Fruit fly (Drosophila melanogaster) whole organism, embryonic: ENCODE data around the gene CG4962.

Source experiments
- B-H1 ChIP-seq: fragments of 200-800 bp; sonication (Bioruptor generic); IDR thresholded peaks from 3 replicates; pipeline ENCODE4 v1.3.6; 2022; ENCODE audit warnings: missing biosample characterization, missing genetic modification characterization
- BtbVII ChIP-seq: fragments of 200-800 bp; sonication (Bioruptor generic); optimal IDR thresholded peaks from 3 replicates; lab custom pipeline; 2017; ENCODE audit warnings: missing biosample characterization, mild to moderate bottlenecking, missing genetic modification characterization
- CG10462 ChIP-seq: fragments of 200-800 bp; sonication (Bioruptor generic); optimal IDR thresholded peaks from 2 replicates; lab custom pipeline; 2016; ENCODE audit warnings: missing biosample characterization, missing genetic modification characterization
- CG10543 ChIP-seq: fragments of 200-800 bp; sonication (Bioruptor generic); optimal IDR thresholded peaks from 3 replicates; lab custom pipeline; 2017; ENCODE audit warnings: missing biosample characterization, mild to moderate bottlenecking, missing genetic modification characterization, moderate library complexity
- CG11093 ChIP-seq: fragments of 200-800 bp; sonication (Bioruptor generic); IDR thresholded peaks from 3 replicates; pipeline ENCODE4 v1.3.6; 2022; ENCODE audit warnings: missing biosample characterization, missing genetic modification characterization
- CG12299 ChIP-seq: fragments of 200-800 bp; sonication (Bioruptor generic); optimal IDR thresholded peaks from 2 replicates; lab custom pipeline; 2018; ENCODE audit warnings: missing biosample characterization, mild to moderate bottlenecking, missing genetic modification characterization
- CG1233 ChIP-seq: fragments of 200-800 bp; sonication (Bioruptor generic); optimal IDR thresholded peaks from 4 replicates; lab custom pipeline; 2018; ENCODE audit warnings: missing biosample characterization, mild to moderate bottlenecking, missing genetic modification characterization
- CG16815 ChIP-seq: fragments of 200-800 bp; sonication (Bioruptor generic); optimal IDR thresholded peaks from 3 replicates; lab custom pipeline; 2017; ENCODE audit warnings: missing biosample characterization, mild to moderate bottlenecking, missing genetic modification characterization
- CG18262 ChIP-seq: fragments of 200-800 bp; optimal IDR thresholded peaks from 3 replicates; lab custom pipeline; 2019; ENCODE audit warnings: missing biosample characterization, mild to moderate bottlenecking, missing genetic modification characterization, moderate library complexity
- CG18599 ChIP-seq: fragments of 200-800 bp; sonication (Bioruptor generic); optimal IDR thresholded peaks from 3 replicates; lab custom pipeline; 2017; ENCODE audit warnings: missing biosample characterization, missing genetic modification characterization, mild to moderate bottlenecking, moderate library complexity, missing genetic modification reagents
- CG18619 ChIP-seq: fragments of 200-800 bp; sonication (Bioruptor generic); optimal IDR thresholded peaks from 3 replicates; lab custom pipeline; 2017; ENCODE audit warnings: missing biosample characterization, mild to moderate bottlenecking, missing genetic modification characterization
- CG2120 ChIP-seq: fragments of 200-800 bp; sonication (Bioruptor generic); optimal IDR thresholded peaks from 3 replicates; lab custom pipeline; 2016; ENCODE audit warnings: missing biosample characterization, missing genetic modification characterization
- CG2199 ChIP-seq: fragments of 200-800 bp; sonication (Bioruptor generic); IDR thresholded peaks from 3 replicates; pipeline ENCODE4 v1.3.6; 2022; ENCODE audit warnings: missing biosample characterization, missing genetic modification characterization
- CG31441 ChIP-seq: fragments of 200-800 bp; sonication (Bioruptor generic); IDR thresholded peaks from 2 replicates; pipeline ENCODE4 v1.3.6; 2022; ENCODE audit warnings: missing biosample characterization, missing genetic modification characterization
- CG3407 ChIP-seq: fragments of 200-800 bp; sonication (Bioruptor generic); optimal IDR thresholded peaks from 2 replicates; lab custom pipeline; 2018; ENCODE audit warnings: missing biosample characterization, mild to moderate bottlenecking, missing genetic modification characterization
- CG42726 ChIP-seq: fragments of 200-800 bp; sonication (Bioruptor generic); IDR thresholded peaks from 2 replicates; pipeline ENCODE4 v1.3.6; 2022; ENCODE audit warnings: missing biosample characterization, missing genetic modification characterization; ENCODE audit not compliant: partially characterized antibody
- CG4617 ChIP-seq: fragments of 200-800 bp; sonication (Bioruptor generic); optimal IDR thresholded peaks from 3 replicates; lab custom pipeline; 2016; ENCODE audit warnings: missing biosample characterization, missing genetic modification characterization, borderline replicate concordance
- CG4730 ChIP-seq: fragments of 200-800 bp; sonication (Bioruptor generic); IDR thresholded peaks from 2 replicates; pipeline ENCODE4 v1.3.6; 2022; ENCODE audit warnings: missing biosample characterization, missing genetic modification characterization
- CG4854 ChIP-seq: fragments of 200-800 bp; sonication (Bioruptor generic); optimal IDR thresholded peaks from 2 replicates; lab custom pipeline; 2016; ENCODE audit warnings: missing biosample characterization, missing genetic modification characterization, inconsistent platforms
- CG6272 ChIP-seq: fragments of 200-800 bp; sonication (Bioruptor generic); IDR thresholded peaks from 2 replicates; pipeline ENCODE4 v1.3.6; 2022; ENCODE audit warnings: missing biosample characterization, missing genetic modification characterization
- CG6854 ChIP-seq: fragments of 200-800 bp; sonication (Bioruptor generic); optimal IDR thresholded peaks from 3 replicates; lab custom pipeline; 2017; ENCODE audit warnings: missing biosample characterization, mild to moderate bottlenecking, missing genetic modification characterization
- CG7357 ChIP-seq: fragments of 200-800 bp; sonication (Bioruptor generic); IDR thresholded peaks from 3 replicates; pipeline ENCODE4 v1.3.6; 2022; ENCODE audit warnings: missing biosample characterization, missing genetic modification characterization
- CG8924 ChIP-seq: fragments of 200-800 bp; optimal IDR thresholded peaks from 3 replicates; lab custom pipeline; 2019; ENCODE audit warnings: missing biosample characterization, mild to moderate bottlenecking, missing genetic modification characterization, moderate library complexity
- Chrac-16 ChIP-seq: fragments of 200-800 bp; sonication (Bioruptor generic); optimal IDR thresholded peaks from 3 replicates; lab custom pipeline; 2016; ENCODE audit warnings: missing biosample characterization, missing genetic modification characterization
- Dek ChIP-seq: fragments of 200-800 bp; sonication (Bioruptor generic); optimal IDR thresholded peaks from 3 replicates; lab custom pipeline; 2019; ENCODE audit warnings: missing biosample characterization, mild to moderate bottlenecking, missing genetic modification characterization, moderate library complexity
- Ets97D ChIP-seq: fragments of 200-800 bp; sonication (Bioruptor generic); optimal IDR thresholded peaks from 3 replicates; lab custom pipeline; 2016; ENCODE audit warnings: missing biosample characterization, missing genetic modification characterization
- Hey ChIP-seq: fragments of 200-800 bp; sonication (Bioruptor generic); optimal IDR thresholded peaks from 3 replicates; lab custom pipeline; 2018; ENCODE audit warnings: missing biosample characterization, mild to moderate bottlenecking, missing genetic modification characterization
- Jarid2 ChIP-seq: fragments of 200-800 bp; sonication (Bioruptor generic); optimal IDR thresholded peaks from 3 replicates; lab custom pipeline; 2017; ENCODE audit warnings: mild to moderate bottlenecking, missing biosample characterization, missing genetic modification reagents, missing genetic modification characterization
- Lpt ChIP-seq: fragments of >200 bp; optimal IDR thresholded peaks from 2 replicates; lab custom pipeline; 2018; ENCODE audit warnings: missing biosample characterization, missing genetic modification characterization
- NC2β ChIP-seq: fragments of 200-800 bp; sonication (Bioruptor generic); optimal IDR thresholded peaks from 2 replicates; lab custom pipeline; 2016; ENCODE audit warnings: missing biosample characterization, missing genetic modification characterization
- Oli ChIP-seq: fragments of 200-800 bp; sonication (Bioruptor generic); optimal IDR thresholded peaks from 2 replicates; lab custom pipeline; 2018; ENCODE audit warnings: missing biosample characterization, mild to moderate bottlenecking, missing genetic modification characterization, moderate library complexity
- Sox100B ChIP-seq: fragments of 200-800 bp; sonication (Bioruptor generic); optimal IDR thresholded peaks from 3 replicates; lab custom pipeline; 2018; ENCODE audit warnings: missing biosample characterization, mild to moderate bottlenecking, missing genetic modification characterization
- Taf1 ChIP-seq: fragments of 200-800 bp; sonication (Bioruptor generic); IDR thresholded peaks from 2 replicates; pipeline ENCODE4 v1.3.6; 2022; ENCODE audit warnings: missing biosample characterization, missing genetic modification characterization
- Usf ChIP-seq: fragments of 200-800 bp; sonication (Bioruptor generic); optimal IDR thresholded peaks from 2 replicates; lab custom pipeline; 2017; ENCODE audit warnings: missing genotype, missing biosample characterization, missing genetic modification characterization
- YL-1 ChIP-seq: fragments of 200-800 bp; sonication (Bioruptor generic); optimal IDR thresholded peaks from 3 replicates; lab custom pipeline; 2017; ENCODE audit warnings: missing biosample characterization, mild to moderate bottlenecking, missing genetic modification characterization
- bsh ChIP-seq, 2 experiments: fragments of 200-800 bp; sonication (Bioruptor generic); optimal IDR thresholded peaks; 2 replicates each; lab custom pipeline; 2017 to 2018; ENCODE audit warnings: mild to moderate bottlenecking in 2 of 2, missing biosample characterization in 2 of 2, missing genetic modification characterization in 2 of 2, moderate library complexity in 1 of 2
- eve ChIP-seq, 2 experiments: fragments of >200 bp; optimal IDR thresholded peaks; 2 replicates each; lab custom pipeline; 2017; ENCODE audit warnings: missing biosample characterization in 2 of 2, missing genetic modification characterization in 2 of 2
- ftz-f1 ChIP-seq: fragments of 200-800 bp; sonication (Bioruptor generic); optimal IDR thresholded peaks from 2 replicates; lab custom pipeline; 2016; ENCODE audit warnings: missing biosample characterization, missing genetic modification characterization
- h ChIP-seq: fragments of >200 bp; optimal IDR thresholded peaks from 2 replicates; lab custom pipeline; 2017
- inv ChIP-seq: fragments of 200-800 bp; sonication (Bioruptor generic); IDR thresholded peaks from 2 replicates; pipeline ENCODE4 v1.3.6; 2022; ENCODE audit warnings: missing biosample characterization, missing genetic modification characterization; ENCODE audit not compliant: partially characterized antibody
- mam ChIP-seq: fragments of 200-800 bp; sonication (Bioruptor generic); optimal IDR thresholded peaks from 3 replicates; lab custom pipeline; 2016; ENCODE audit warnings: missing biosample characterization, missing genetic modification characterization
- nerfin-1 ChIP-seq: fragments of 200-800 bp; sonication (Bioruptor generic); optimal IDR thresholded peaks from 3 replicates; lab custom pipeline; 2019; ENCODE audit warnings: missing biosample characterization, mild to moderate bottlenecking, missing genetic modification characterization, moderate library complexity
- phol ChIP-seq: fragments of 200-800 bp; sonication (Bioruptor generic); optimal IDR thresholded peaks from 3 replicates; lab custom pipeline; 2018; ENCODE audit warnings: missing biosample characterization, mild to moderate bottlenecking, missing genetic modification characterization, moderate library complexity
- pita ChIP-seq: fragments of 200-800 bp; sonication (Bioruptor generic); optimal IDR thresholded peaks from 2 replicates; lab custom pipeline; 2017; ENCODE audit warnings: missing biosample characterization, mild to moderate bottlenecking, missing genetic modification characterization
- psq ChIP-seq: fragments of 200-800 bp; sonication (Bioruptor generic); optimal IDR thresholded peaks from 2 replicates; lab custom pipeline; 2017; ENCODE audit warnings: missing biosample characterization, missing genetic modification characterization
- sd ChIP-seq: fragments of 200-800 bp; sonication (Bioruptor generic); optimal IDR thresholded peaks from 3 replicates; lab custom pipeline; 2018; ENCODE audit warnings: missing biosample characterization, mild to moderate bottlenecking, missing genetic modification characterization, moderate library complexity
- slbo ChIP-seq: fragments of 200-800 bp; sonication (Bioruptor generic); IDR thresholded peaks from 2 replicates; pipeline ENCODE4 v1.3.6; 2022; ENCODE audit warnings: missing biosample characterization, missing genetic modification characterization
- ssp ChIP-seq: fragments of 200-800 bp; sonication (Bioruptor generic); IDR thresholded peaks from 2 replicates; pipeline ENCODE4 v1.3.6; 2022; ENCODE audit warnings: missing biosample characterization, missing genetic modification characterization
- stc ChIP-seq: fragments of 200-800 bp; sonication (Bioruptor generic); IDR thresholded peaks from 2 replicates; pipeline ENCODE4 v1.3.6; 2022; ENCODE audit warnings: missing biosample characterization, missing genetic modification characterization
- unc-4 ChIP-seq: fragments of 200-800 bp; sonication (Bioruptor generic); IDR thresholded peaks from 2 replicates; pipeline ENCODE4 v1.3.6; 2022; ENCODE audit warnings: missing biosample characterization, missing genetic modification characterization; ENCODE audit not compliant: partially characterized antibody
- yki ChIP-seq: fragments of >200 bp; optimal IDR thresholded peaks from 3 replicates; lab custom pipeline; 2018

CG4962 gene

dm6 chr3L:16328207-16328891 lies 33.0 kb upstream of the CG4962 start, which contains the start of gene CG13058 (continued):
- TF ChIP-seq CG42726 (GFP tag; lab: Robert Waterston, UW) (no peak), CG18619 (peak; percentile 61), h (lab: Kevin White, UChicago) (no peak), ftz-f1 (no peak), psq (no peak), CG8924 (tag; lab: Kevin White, UChicago) (peak; percentile 70), pita (GFP tag; lab: Kevin White, UChicago) (no peak), CG6272 (GFP tag; lab: Robert Waterston, UW) (no peak), Jarid2 (no peak), B-H1 (GFP tag; lab: Robert Waterston, UW) (no peak), Chrac-16 (GFP tag; lab: Kevin White, UChicago) (peak; percentile 40), CG4730 (GFP tag; lab: Robert Waterston, UW) (no peak; the same call in 1 of the 2 replicates), Ets97D (no peak), CG10462 (GFP tag; lab: Kevin White, UChicago) (no peak), CG18262 (no peak), CG7357 (GFP tag; lab: Robert Waterston, UW) (0 out of 3 replicates have a peak, but pooled peaks have one; percentile 41), mam (GFP tag; lab: Kevin White, UChicago) (no peak), CG1233 (GFP tag; lab: Kevin White, UChicago) (no peak), Hey (tag; lab: Kevin White, UChicago) (no peak), inv (GFP tag; lab: Robert Waterston, UW) (no peak), BtbVII (GFP tag; lab: Kevin White, UChicago) (peak; percentile 51), CG3407 (GFP tag; lab: Kevin White, UChicago) (no peak), eve (GFP tag; optimal IDR thresholded peaks at IDR 0.05; lab: Kevin White, UChicago) (no peak), CG18599 (peak; percentile 78), CG2120 (GFP tag; lab: Kevin White, UChicago) (peak; percentile 77), yki (lab: Kevin White, UChicago) (no peak), CG4854 (no peak), slbo (GFP tag; lab: Robert Waterston, UW) (peak; percentile 79), CG12299 (tag; lab: Kevin White, UChicago) (no peak), CG4617 (GFP tag; lab: Kevin White, UChicago) (no peak), NC2β (no peak), CG16815 (GFP tag; lab: Kevin White, UChicago) (peak; percentile 17), bsh (GFP tag; optimal IDR thresholded peaks at IDR 0.05; lab: Kevin White, UChicago) (peak in 1 of 2 experiments; percentile 3), CG6854 (GFP tag; lab: Kevin White, UChicago) (peak; percentile 39), ssp (GFP tag; lab: Robert Waterston, UW) (no peak), stc (no peak), Lpt (no peak), CG31441 (GFP tag; lab: Robert Waterston, UW) (0 out of 2 replicates have a peak, but pooled peaks have one; percentile 42), YL-1 (GFP tag; lab: Kevin White, UChicago) (no peak), phol (tag; lab: Kevin White, UChicago) (no peak), unc-4 (GFP tag; lab: Robert Waterston, UW) (no peak), Taf1 (no peak), CG11093 (no peak), CG2199 (GFP tag; lab: Robert Waterston, UW) (no peak), Usf (peak; percentile 12), CG10543 (peak; percentile 31), nerfin-1 (tag; lab: Kevin White, UChicago) (no peak), sd (peak; percentile 8), Dek (tag; lab: Kevin White, UChicago) (peak; percentile 60), Sox100B (GFP tag; lab: Kevin White, UChicago) (peak; percentile 53), Oli (tag; lab: Kevin White, UChicago) (peak; percentile 74)
